Worm (Caenorhabditis elegans) whole organism, dauer: ENCODE results near the gene meg-2.

Experiments used
- unc-62 ChIP-seq: sonication (generic microtip); optimal IDR thresholded peaks from 2 replicates; lab custom pipeline; 2017; ENCODE audit warnings: missing biosample characterization, missing genetic modification reagents, missing genetic modification characterization

The meg-2 gene

DNA sequence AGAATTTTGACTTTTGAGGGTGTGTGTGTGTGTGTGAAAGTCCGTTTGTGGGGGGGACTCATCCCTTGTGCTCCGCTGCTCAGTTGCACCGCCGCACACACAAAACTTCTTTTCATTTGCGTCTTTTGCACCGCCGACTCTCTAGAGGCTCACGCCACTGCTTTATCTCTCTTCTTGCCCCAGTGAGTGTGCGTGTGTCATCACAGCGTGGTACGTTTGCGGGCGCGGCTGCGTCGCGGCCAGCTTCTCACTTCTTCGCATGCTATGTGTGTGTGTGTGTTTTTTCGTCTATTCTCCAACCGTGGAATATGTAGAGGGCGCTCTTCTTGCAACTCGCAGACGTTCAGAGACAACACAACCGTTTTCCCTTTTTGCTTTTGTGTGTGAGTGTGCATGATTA, 19.6 kb upstream of the meg-2 start:
- TF ChIP-seq unc-62 (GFP tag; lab: Kevin White, UChicago), result no peak

DNA sequence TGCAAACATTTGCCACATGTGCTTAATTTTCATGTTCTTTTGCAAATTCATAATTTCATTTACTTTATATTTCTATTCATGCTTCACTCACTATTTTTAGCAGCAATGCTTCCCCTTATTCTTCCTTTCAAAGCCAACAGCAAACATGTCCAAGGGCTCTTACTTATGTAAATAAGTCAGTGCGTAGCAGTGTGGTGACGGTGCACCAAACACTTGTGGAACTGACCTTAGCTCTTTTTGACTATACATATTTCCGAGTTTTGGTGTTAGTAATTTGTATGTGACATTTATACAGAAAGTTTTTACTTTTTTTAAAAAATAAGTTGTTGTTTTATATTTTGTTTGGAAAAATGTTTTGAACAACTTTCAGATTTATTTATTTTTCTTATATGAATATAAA, 19.2 kb upstream of the meg-2 start:
- no peak for TF ChIP-seq unc-62 (GFP tag; lab: Kevin White, UChicago)

DNA sequence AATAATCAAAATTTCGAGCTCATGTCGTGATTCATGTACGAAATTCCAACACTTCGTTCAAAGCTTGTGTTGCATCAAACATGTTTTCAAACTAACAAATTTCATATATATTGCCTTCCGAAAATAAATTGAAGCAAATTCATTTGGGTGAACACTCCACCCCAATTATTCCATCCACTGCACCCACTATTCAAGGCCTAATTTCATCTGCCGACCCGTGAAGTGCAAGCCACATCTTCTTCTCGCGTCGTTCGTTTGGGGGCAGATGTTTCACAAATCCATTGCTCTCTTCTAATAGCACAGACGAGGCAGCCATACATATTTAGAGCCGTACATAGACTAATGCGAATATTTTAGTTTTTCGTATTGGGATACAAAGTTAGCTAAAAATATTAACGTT, 18.3 kb upstream of the meg-2 start:
- TF ChIP-seq unc-62 (GFP tag; lab: Kevin White, UChicago), result no peak

DNA sequence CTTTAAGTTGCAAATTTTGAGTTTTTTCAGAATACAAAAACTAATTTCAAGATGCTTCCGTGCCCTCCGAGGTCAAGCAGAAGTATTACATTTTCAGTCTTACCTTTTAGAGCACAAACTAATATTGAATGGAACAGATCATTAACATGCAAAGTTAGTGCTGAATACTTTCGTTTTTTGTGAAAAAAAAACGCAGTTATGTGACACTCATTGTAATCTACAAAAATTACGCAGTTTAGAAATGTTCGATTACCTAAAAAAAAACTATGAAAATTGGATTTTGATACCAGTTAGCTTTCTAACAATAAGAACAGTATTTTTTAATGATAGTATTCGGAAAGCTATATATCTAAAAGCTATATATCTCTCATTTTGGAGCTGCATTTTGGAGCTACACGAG, 15.9 kb upstream of the meg-2 start:
- no peak for TF ChIP-seq unc-62 (GFP tag; lab: Kevin White, UChicago)

DNA sequence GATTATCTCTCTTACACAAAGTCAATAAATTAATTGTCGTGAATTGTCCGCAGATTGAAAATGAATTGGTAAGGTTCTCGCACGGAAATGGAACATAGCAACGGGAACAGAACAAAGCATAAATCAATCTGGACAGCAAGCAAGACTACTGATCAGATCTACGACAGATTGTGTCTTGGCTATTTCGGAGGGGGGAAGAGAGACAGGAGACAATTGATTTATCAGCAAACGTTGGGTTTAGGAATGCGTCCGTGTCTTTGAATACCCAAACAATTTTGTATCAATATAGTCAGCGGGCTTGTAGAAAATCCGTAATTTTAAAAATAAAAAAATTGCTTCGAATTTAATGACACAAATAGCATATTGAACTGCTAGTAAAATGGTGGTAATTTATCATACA, 15.4 kb upstream of the meg-2 start:
- no peak for TF ChIP-seq unc-62 (GFP tag; lab: Kevin White, UChicago)

DNA sequence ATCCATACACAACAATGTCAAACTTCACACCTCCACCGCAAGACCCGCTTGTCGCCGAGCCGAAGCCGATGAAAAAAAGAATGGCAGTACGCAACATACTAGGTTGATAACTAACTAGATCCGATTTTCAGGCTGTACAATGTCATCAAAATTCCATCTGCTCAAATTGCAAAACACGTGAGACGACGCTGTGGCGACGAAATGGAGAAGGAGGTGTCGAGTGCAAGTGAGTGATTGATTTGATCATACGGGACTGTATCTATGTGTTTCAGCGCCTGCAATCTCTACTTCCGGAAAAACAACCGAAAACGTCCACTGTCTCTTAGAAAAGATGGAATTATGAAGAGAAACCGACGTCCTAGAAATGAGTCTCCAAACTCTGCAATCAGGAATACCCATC, 14.4 kb upstream of the meg-2 start:
- no peak for TF ChIP-seq unc-62 (GFP tag; lab: Kevin White, UChicago)

DNA sequence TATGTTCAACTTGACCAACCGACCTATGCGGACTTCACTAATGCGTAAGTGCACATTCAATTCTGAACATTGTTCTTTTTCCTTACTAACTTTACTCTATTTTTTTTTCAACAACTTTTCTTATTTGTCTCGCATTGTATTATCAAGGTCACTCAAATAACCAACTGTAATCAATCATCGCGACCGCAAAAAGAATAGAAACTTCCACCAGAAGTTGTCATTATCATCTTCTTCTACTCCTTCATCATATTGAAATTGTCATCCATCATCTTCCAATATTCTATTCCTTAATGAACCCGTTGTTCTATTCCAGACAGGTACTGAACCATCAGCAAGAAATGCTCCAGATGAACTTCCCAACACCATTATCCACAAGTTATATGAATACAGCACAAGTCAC, 13.5 kb upstream of the meg-2 start:
- TF ChIP-seq unc-62 (GFP tag; lab: Kevin White, UChicago), result no peak

DNA sequence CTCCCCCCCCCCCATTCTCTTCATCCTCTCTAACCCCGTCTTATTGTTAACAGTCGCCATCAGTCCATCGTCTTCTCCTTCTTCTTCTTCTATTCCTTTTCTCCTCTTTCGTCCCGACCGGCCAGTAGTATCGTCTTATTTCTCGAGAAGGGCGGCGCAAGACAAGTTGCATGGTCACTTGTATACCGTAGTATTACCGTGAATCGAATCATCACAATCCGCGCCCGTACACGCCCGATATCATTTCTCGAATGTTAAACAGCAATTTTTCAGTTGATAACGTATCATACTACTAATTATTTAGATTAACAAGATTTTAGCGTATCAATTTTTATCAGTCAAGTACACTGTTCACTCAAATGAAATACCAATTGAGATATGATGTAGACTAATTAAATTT, 12.0 kb upstream of the meg-2 start:
- TF ChIP-seq unc-62 (GFP tag; lab: Kevin White, UChicago), result no peak

DNA sequence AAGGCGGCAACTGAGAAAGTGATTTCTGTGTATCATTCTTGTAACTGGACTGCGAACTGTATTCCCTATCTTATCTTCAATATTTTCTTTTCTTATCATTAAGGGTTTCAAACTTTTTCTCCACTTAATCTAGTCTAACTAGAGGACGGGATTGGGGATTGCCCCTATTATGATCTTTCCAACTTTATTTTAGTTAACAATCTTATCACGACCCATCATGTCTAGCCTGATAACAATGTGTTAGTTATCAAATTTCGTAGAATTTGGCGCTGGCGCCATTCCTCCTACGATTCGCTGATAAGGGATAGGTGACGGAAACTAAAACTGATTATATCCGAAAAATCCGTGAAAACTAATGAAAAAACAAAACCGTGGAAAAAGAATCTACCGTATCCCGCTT, 11.4 kb upstream of the meg-2 start:
- TF ChIP-seq unc-62 (GFP tag; lab: Kevin White, UChicago), result no peak

DNA sequence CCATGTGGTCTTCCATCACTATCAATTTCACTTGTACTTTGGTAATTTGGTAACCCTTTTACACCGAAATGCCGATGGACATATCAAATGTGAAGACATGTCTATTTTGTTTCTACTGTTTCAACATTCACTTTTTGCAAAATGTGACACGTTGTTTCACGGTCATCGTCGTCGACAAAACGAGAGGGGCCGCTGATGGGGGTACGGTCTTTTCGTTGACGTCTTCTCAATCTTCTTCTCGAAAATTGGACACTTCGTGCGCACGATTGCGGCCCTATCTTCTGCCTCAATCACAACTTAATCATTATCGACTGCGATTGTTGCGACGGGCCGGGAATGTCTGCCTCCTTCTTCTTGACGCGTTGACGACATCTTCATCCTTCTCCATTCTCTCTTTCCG, 10.8 kb upstream of the meg-2 start:
- TF ChIP-seq unc-62 (GFP tag; lab: Kevin White, UChicago), result no peak

DNA sequence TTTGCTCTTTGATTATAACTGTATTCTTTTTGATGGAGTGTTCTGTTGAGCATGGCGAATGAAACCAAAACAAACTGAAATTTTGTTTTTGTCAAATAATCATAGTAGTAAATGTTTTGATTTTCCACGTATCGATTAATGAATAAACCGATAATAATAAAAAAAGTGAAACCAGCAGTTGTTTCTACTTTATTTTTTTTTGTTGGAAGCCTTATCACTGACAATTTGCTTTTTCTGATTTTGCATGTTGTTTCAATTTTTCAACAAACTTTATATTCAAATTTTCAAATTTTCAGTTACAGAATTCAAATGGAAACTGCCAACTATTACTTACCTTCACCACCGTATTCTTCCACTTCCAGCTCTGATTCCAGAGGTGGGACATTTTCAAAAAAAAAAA, 8.6 kb upstream of the meg-2 start, which contains the start of gene elt-3:
elt-3 (plus strand) TSS at position 301 of the 400 bp plus-strand sequence.
- TF ChIP-seq unc-62 (GFP tag; lab: Kevin White, UChicago), result no peak

DNA sequence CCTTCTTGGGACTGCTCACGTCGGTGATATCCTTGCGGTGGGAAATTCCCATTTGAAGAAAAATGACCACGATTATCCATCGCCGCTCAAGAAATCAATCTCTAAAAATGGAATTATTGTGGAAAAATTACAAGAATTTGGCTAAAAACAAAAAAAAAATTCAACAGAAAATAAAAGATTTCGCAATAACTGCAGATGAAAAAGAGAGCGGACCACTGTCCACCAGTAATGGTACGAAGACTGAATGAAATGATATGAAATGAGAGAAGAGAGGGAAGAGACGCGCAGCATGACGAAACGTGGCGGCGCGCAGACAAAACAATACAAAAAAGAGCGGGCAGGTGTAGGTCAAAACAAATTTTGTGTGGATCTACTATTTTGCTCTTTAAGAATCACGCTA, 3.6 kb upstream of the meg-2 start, which contains the start of gene meg-1:
meg-1 (minus strand) TSS at position 101 of the 400 bp plus-strand sequence.
- TF ChIP-seq unc-62 (GFP tag; lab: Kevin White, UChicago), result no peak

DNA sequence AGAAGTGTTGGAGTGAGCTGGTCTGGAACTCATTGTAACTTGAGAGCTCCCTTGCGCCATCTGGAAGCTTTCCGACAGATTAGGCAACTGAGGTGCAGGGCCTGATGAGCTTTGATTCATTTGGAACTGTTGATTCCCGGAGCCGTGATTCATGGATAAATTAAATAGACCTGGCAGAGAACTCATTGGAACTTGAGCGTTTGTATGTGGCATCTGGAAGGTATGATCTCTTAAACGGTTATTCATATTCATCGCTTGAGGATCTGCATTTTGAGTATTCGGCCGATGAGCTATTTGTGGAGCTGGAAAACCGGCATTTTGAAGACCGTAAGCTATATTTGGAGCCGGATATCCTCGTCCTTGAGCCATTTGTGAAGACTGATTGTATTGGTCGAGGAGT, 2.6 kb upstream of the meg-2 start:
- no peak for TF ChIP-seq unc-62 (GFP tag; lab: Kevin White, UChicago)

DNA sequence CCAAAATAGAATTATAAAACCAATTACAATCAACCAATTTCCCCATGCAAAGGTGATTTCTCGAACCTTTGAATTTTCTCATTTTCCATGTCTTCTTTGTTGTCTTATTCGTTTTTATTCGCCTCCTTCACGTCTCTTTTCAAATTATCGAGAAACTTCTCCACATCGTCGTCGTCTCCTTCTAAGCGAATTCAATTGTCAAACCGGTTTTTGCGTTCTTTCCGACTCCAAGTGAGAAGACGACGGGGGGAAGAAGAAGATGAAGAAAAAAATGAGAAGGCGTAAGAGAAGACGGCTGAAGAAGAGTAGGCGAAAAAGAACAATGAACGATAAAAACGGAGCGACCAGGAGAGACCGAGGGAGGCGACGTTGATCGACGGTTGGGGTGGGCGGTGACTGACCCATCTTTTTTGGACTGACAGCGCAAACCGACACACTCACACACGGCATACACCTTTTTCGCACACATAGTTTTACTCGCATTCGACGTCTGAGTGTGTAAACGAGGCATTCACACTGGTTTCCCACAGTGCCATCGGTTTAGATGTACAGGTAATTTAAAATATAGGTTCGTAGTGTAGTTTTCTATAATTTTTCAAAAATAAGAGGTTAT, 5.4 kb downstream of the meg-2 start:
- TF ChIP-seq unc-62 (GFP tag; lab: Kevin White, UChicago), result no peak

DNA sequence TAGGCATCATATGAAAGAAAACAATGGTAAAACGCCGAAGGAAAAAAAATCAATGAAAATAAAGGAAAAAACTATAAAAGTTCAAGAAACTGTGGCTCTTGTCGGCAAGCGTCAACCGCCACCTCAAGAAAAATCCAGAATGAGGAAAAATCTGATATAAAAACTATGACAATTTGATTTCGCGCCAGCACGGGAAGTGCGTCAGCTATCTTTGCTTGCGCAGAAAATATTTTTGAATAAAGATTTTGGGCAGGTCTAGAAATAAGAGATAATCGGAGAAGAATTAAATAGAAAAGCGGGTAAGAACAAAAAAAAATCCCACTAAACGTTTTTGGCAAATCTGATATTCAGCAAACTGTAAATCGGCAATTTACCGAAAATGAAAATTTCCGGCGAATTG, 7.8 kb downstream of the meg-2 start:
- TF ChIP-seq unc-62 (GFP tag; lab: Kevin White, UChicago), result no peak

DNA sequence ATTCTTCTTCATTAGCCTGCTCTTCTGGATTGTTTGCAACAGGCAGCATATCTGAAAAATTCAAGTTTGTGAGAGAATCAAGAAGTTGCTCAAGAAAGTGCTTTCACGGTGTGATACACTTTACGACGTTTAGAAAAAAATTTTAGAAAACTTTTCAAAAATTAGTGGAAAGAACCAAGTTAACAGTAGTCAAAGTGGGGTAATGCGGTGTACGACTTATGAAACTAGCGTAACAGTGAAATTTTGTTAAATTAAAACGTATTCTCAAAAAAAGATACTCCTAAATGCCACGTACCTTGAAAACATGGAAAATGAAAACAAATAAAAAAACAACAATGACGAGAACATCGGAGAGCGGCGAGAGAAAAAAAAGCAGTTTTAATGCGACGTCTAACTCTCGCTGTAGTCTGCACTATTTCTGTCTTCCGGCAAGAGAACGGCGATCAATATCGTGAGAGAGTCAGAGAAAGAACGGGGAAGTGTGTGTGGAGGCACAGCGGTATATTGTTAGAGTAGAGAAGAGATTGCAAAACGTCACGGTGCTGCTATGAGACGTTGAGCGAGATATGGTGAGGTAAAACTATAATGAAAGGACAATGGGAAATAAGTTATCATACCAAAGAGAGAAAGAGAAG, 8.7 kb downstream of the meg-2 start, which contains the start of gene ekl-5:
ekl-5 (minus strand) TSS at position 51 of the 635 bp plus-strand sequence.
- TF ChIP-seq unc-62 (GFP tag; lab: Kevin White, UChicago), result no peak

DNA sequence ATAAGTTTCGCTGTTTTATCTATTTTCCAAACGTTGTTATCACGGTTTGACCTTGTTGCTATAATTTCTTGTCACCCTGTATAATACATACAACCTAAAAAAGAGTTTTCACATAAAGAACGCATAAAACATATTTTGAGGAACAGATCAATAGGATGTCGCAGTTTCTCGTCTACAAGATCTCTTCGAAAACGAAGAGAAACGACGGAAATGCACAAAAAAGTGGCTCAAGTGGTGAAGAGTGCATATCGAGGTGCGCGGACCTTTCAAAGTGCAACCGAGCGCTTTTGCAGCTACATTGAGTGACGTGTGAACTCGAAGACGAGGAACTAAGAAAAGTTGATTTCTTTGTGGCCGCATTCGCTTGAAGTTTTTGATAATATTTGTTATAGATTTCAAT, 11.6 kb downstream of the meg-2 start, which contains the start of gene Y26E6A.2:
Y26E6A.2 (minus strand) TSS at position 101 of the 400 bp plus-strand sequence.
- TF ChIP-seq unc-62 (GFP tag; lab: Kevin White, UChicago), result no peak
